Fruit fly (Drosophila melanogaster): ENCODE measurements around the gene Rev1.
A peak's percentile ranks its signal among the peaks of the same experiment; 100 is the strongest.

The Rev1 gene

DNA sequence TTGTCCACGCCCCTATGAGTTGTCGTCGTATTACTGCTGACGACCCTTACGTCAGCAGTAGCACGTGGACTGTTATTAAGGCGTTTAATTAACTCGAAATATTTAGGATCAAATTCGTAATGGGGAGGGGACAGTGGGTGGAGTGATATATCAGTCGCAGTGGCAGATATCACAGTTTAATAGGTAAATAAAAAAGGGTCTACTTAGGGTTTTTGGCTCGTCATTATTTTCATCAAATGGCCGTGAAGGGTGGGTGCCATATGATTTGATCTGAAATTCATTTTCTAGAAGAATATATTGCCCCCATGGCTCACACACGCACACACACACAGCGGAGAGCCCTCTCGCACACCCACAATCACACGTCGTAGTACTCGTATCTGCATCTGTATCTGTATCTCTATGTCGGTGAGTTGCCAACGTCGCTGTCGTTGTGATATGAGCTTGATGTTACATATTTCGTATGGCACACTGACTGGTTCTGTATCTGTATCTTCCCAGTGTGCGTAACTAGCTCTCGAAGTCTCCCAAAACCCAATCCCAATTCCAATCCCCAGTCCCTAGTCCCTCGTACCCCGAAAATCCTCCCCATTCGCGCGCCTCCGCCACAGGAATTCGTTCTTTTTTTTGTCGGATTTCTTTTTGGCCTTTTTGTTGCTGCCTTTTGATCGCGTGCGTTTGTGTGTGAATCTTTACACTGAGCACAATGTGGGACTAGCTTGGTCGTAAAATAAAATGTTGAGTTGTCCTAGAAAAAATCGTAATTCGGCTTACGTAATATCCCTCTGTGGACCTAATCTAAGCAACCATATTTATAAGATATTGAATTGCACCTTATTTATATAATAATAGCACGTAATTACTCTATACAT lies 27.4 kb upstream of the Rev1 start (continued):
- TF ChIP-seq CG4820 (GFP tag; optimal IDR thresholded peaks at IDR 0.05) = no peak
- no peak for TF ChIP-seq luna (GFP tag; optimal IDR thresholded peaks at IDR 0.05)
- no peak for TF ChIP-seq CG12744 (GFP tag; optimal IDR thresholded peaks at IDR 0.05)
- peak; percentile 52; the same call in 1 of the 2 replicates for TF ChIP-seq CG11696 (GFP tag; IDR thresholded peaks at IDR 0.05)
- peak; percentile 92 for TF ChIP-seq kni (GFP tag; optimal IDR thresholded peaks at IDR 0.05)
- peak; percentile 34; the same call in 1 of the 2 replicates for TF ChIP-seq CG4730 (GFP tag; IDR thresholded peaks at IDR 0.05)
- no peak for TF ChIP-seq Eip74EF (GFP tag; optimal IDR thresholded peaks at IDR 0.05)
- no peak for TF ChIP-seq jigr1 (GFP tag; IDR thresholded peaks at IDR 0.05)
- peak; percentile 37; the same call in 1 of the 2 replicates for TF ChIP-seq ssp (GFP tag; IDR thresholded peaks at IDR 0.05)
- peak; percentile 33 to 84 for TF ChIP-seq bsh (GFP tag; optimal IDR thresholded peaks at IDR 0.05)
- TF ChIP-seq CG6854 (GFP tag; optimal IDR thresholded peaks at IDR 0.05) = peak; percentile 5
- TF ChIP-seq Dip3 (GFP tag; optimal IDR thresholded peaks at IDR 0.05) = no peak
- TF ChIP-seq twi (tag; optimal IDR thresholded peaks at IDR 0.05) = no peak
- no peak for TF ChIP-seq Ets97D (GFP tag; optimal IDR thresholded peaks at IDR 0.05)
- TF ChIP-seq Drgx (GFP tag; IDR thresholded peaks at IDR 0.05) = peak; percentile 87
- no peak for TF ChIP-seq kah (GFP tag; optimal IDR thresholded peaks at IDR 0.05)
- no peak for TF ChIP-seq Scr (GFP tag; IDR thresholded peaks at IDR 0.05; ENCODE audit: partially characterized antibody)
- peak; percentile 18 for TF ChIP-seq fu2 (GFP tag; optimal IDR thresholded peaks at IDR 0.05)
- no peak for TF ChIP-seq dm (GFP tag; optimal IDR thresholded peaks at IDR 0.05)
- 0 out of 2 replicates have a peak, but pooled peaks have one; percentile 23 for TF ChIP-seq sob (GFP tag; IDR thresholded peaks at IDR 0.05)
- TF ChIP-seq Sox102F (GFP tag; optimal IDR thresholded peaks at IDR 0.05) = peak; percentile 51
- no peak for TF ChIP-seq D19B (GFP tag; optimal IDR thresholded peaks at IDR 0.05)
- TF ChIP-seq nerfin-1 (tag; optimal IDR thresholded peaks at IDR 0.05) = no peak
- TF ChIP-seq CG31224 (GFP tag; IDR thresholded peaks at IDR 0.05) = peak; percentile 45; the same call in 1 of the 2 replicates
- TF ChIP-seq peb (GFP tag; IDR thresholded peaks at IDR 0.05) = no peak; the same call in 1 of the 2 replicates
- TF ChIP-seq Rfx (GFP tag; IDR thresholded peaks at IDR 0.05) = peak; percentile 80
- TF ChIP-seq Camta (GFP tag; optimal IDR thresholded peaks at IDR 0.05) = peak; percentile 5
- TF ChIP-seq gcm2 (GFP tag; optimal IDR thresholded peaks at IDR 0.05) = no peak
- TF ChIP-seq Hr78 (GFP tag; optimal IDR thresholded peaks at IDR 0.05) = peak in 1 of 2 experiments; percentile 8
- TF ChIP-seq mam (GFP tag; optimal IDR thresholded peaks at IDR 0.05) = peak; percentile 54
- peak; percentile 4 for TF ChIP-seq CG17802 (tag; optimal IDR thresholded peaks at IDR 0.05)
- TF ChIP-seq hth (optimal IDR thresholded peaks at IDR 0.05) = no peak
- peak; percentile 27 to 87 for TF ChIP-seq Pdp1 (GFP tag; optimal IDR thresholded peaks at IDR 0.05)
- peak; percentile 39 for TF ChIP-seq dmrt99B (tag; optimal IDR thresholded peaks at IDR 0.05)
- TF ChIP-seq CG1792 (GFP tag; optimal IDR thresholded peaks at IDR 0.05) = no peak
- peak; percentile 56; the same call in 1 of the 2 replicates for TF ChIP-seq Atf6 (GFP tag; IDR thresholded peaks at IDR 0.05)
- no peak for TF ChIP-seq Dip2 (GFP tag; IDR thresholded peaks at IDR 0.05)
- TF ChIP-seq lilli (GFP tag; optimal IDR thresholded peaks at IDR 0.05) = peak; percentile 54
- TF ChIP-seq CG14710 (tag; optimal IDR thresholded peaks at IDR 0.05) = peak; percentile 9
- no peak for TF ChIP-seq fru (optimal IDR thresholded peaks at IDR 0.05)
- TF ChIP-seq fd102C (GFP tag; optimal IDR thresholded peaks at IDR 0.05) = no peak
- TF ChIP-seq seq (GFP tag; IDR thresholded peaks at IDR 0.05) = no peak
- peak; percentile 1 for TF ChIP-seq Max (GFP tag; optimal IDR thresholded peaks at IDR 0.05)
- no peak for TF ChIP-seq ro (GFP tag; IDR thresholded peaks at IDR 0.05)
- TF ChIP-seq CG12942 (GFP tag; optimal IDR thresholded peaks at IDR 0.05) = no peak
- peak; percentile 69 for TF ChIP-seq sens (GFP tag)
- peak; percentile 65 for TF ChIP-seq sug (tag; optimal IDR thresholded peaks at IDR 0.05)
- TF ChIP-seq CG3281 (GFP tag; optimal IDR thresholded peaks at IDR 0.05) = peak; percentile 57
- TF ChIP-seq ac (GFP tag; optimal IDR thresholded peaks at IDR 0.05) = no peak
